Worm (Caenorhabditis elegans) whole organism, young adult: ENCODE results near the gene srx-82.

ENCODE experiments used
- B0336.3 ChIP-seq: fragments of 200-800 bp; sonication (Bioruptor generic); IDR thresholded peaks from 2 replicates; pipeline ENCODE4 v1.3.6; 2022; ENCODE audit warnings: missing genetic modification characterization, missing compliant biosample characterization
- F39B2.1 ChIP-seq: fragments of 200-800 bp; sonication (Bioruptor generic); IDR thresholded peaks from 2 replicates; pipeline ENCODE4 v1.3.6; 2022; ENCODE audit warnings: missing genetic modification reagents, missing genetic modification characterization, missing compliant biosample characterization
- F52B5.7 ChIP-seq: sonication (generic microtip); optimal IDR thresholded peaks from 2 replicates; lab custom pipeline; 2016; ENCODE audit warnings: mild to moderate bottlenecking, missing genetic modification characterization, missing compliant biosample characterization
- F57C9.4 ChIP-seq: sonication (generic microtip); optimal IDR thresholded peaks from 2 replicates; lab custom pipeline; 2017; ENCODE audit warnings: mild to moderate bottlenecking, missing genetic modification characterization, missing compliant biosample characterization
- T26A5.8 ChIP-seq: sonication (generic microtip); optimal IDR thresholded peaks from 2 replicates; lab custom pipeline; 2016; ENCODE audit warnings: missing genetic modification characterization, missing compliant biosample characterization
- Y53G8AR.9 ChIP-seq: fragments of 200-800 bp; sonication (Bioruptor generic); conservative IDR thresholded peaks from 2 replicates; pipeline ENCODE4 v1.3.6; 2022; ENCODE audit warnings: missing genetic modification reagents, missing genetic modification characterization, missing compliant biosample characterization
- Y67H2A.10 ChIP-seq: fragments of 200-800 bp; sonication (Bioruptor generic); conservative IDR thresholded peaks from 2 replicates; pipeline ENCODE4 v1.3.6; 2022; ENCODE audit warnings: missing genetic modification reagents, missing genetic modification characterization, missing compliant biosample characterization
- Y79H2A.3 ChIP-seq: fragments of 200-800 bp; sonication (Bioruptor generic); conservative IDR thresholded peaks from 2 replicates; pipeline ENCODE4 v1.3.6; 2022; ENCODE audit warnings: missing genetic modification reagents, missing genetic modification characterization, missing compliant biosample characterization
- Y95B8A.8 ChIP-seq: fragments of 200-800 bp; sonication (Bioruptor generic); IDR thresholded peaks from 2 replicates; pipeline ENCODE4 v1.3.6; 2022; ENCODE audit warnings: missing genetic modification reagents, missing genetic modification characterization, missing compliant biosample characterization
- akir-1 ChIP-seq: fragments of 200-800 bp; sonication (Bioruptor generic); optimal IDR thresholded peaks from 2 replicates; lab custom pipeline; 2018; ENCODE audit warnings: mild to moderate bottlenecking, missing genetic modification characterization, moderate library complexity, missing compliant biosample characterization
- aptf-3 ChIP-seq: fragments of 200-800 bp; sonication (Bioruptor generic); IDR thresholded peaks from 2 replicates; pipeline ENCODE4 v1.3.6; 2022; ENCODE audit warnings: missing genetic modification characterization, missing compliant biosample characterization
- atf-7 ChIP-seq: sonication (generic microtip); optimal IDR thresholded peaks from 2 replicates; lab custom pipeline; 2017; ENCODE audit warnings: mild to moderate bottlenecking, missing genetic modification characterization, missing compliant biosample characterization
- attf-5 ChIP-seq: fragments of 200-800 bp; sonication (Bioruptor generic); optimal IDR thresholded peaks from 2 replicates; lab custom pipeline; 2018; ENCODE audit warnings: mild to moderate bottlenecking, missing genetic modification characterization, missing compliant biosample characterization
- ccch-3 ChIP-seq: fragments of 200-800 bp; sonication (Bioruptor generic); optimal IDR thresholded peaks from 2 replicates; lab custom pipeline; 2018; ENCODE audit warnings: mild to moderate bottlenecking, missing genetic modification characterization, missing compliant biosample characterization
- ceh-40 ChIP-seq: fragments of 200-800 bp; sonication (Bioruptor generic); IDR thresholded peaks from 2 replicates; pipeline ENCODE4 v1.3.6; 2022; ENCODE audit warnings: missing genetic modification characterization, missing compliant biosample characterization
- ceh-79 ChIP-seq: sonication (generic microtip); optimal IDR thresholded peaks from 2 replicates; lab custom pipeline; 2017; ENCODE audit warnings: mild to moderate bottlenecking, missing genetic modification characterization, missing compliant biosample characterization
- ceh-91 ChIP-seq: fragments of 200-800 bp; sonication (Bioruptor generic); IDR thresholded peaks from 2 replicates; pipeline ENCODE4 v1.3.6; 2022; ENCODE audit warnings: missing genetic modification reagents, missing genetic modification characterization, missing compliant biosample characterization
- chd-7 ChIP-seq: sonication (generic microtip); optimal IDR thresholded peaks from 2 replicates; lab custom pipeline; 2016; ENCODE audit warnings: mild to moderate bottlenecking, missing genetic modification characterization, moderate library complexity, missing compliant biosample characterization
- dpff-1 ChIP-seq: sonication (generic microtip); optimal IDR thresholded peaks from 2 replicates; lab custom pipeline; 2017; ENCODE audit warnings: mild to moderate bottlenecking, missing genetic modification characterization, missing compliant biosample characterization
- egl-18 ChIP-seq: fragments of 200-800 bp; sonication (Bioruptor generic); IDR thresholded peaks from 2 replicates; pipeline ENCODE4 v1.3.6; 2022; ENCODE audit warnings: missing genetic modification reagents, missing genetic modification characterization, missing compliant biosample characterization
- ekl-4 ChIP-seq: fragments of 200-800 bp; sonication (Bioruptor generic); IDR thresholded peaks from 2 replicates; pipeline ENCODE4 v1.3.6; 2022; ENCODE audit warnings: missing genetic modification reagents, missing genetic modification characterization, missing compliant biosample characterization
- gei-17 ChIP-seq: fragments of 200-800 bp; sonication (Bioruptor generic); optimal IDR thresholded peaks from 2 replicates; lab custom pipeline; 2018; ENCODE audit warnings: mild to moderate bottlenecking, missing genetic modification characterization, missing compliant biosample characterization
- hlh-12 ChIP-seq: sonication (generic microtip); optimal IDR thresholded peaks from 2 replicates; lab custom pipeline; 2016; ENCODE audit warnings: missing genetic modification characterization, missing compliant biosample characterization
- hlh-26 ChIP-seq: fragments of 200-800 bp; sonication (Bioruptor generic); conservative IDR thresholded peaks from 2 replicates; pipeline ENCODE4 v1.3.6; 2022; ENCODE audit warnings: missing genetic modification reagents, missing genetic modification characterization, missing compliant biosample characterization
- hrde-1 ChIP-seq: sonication (generic microtip); optimal IDR thresholded peaks from 2 replicates; lab custom pipeline; 2016; ENCODE audit warnings: missing genetic modification characterization, mild to moderate bottlenecking, missing compliant biosample characterization, moderate library complexity, missing genotype, missing genetic modification reagents, borderline replicate concordance
- mel-28 ChIP-seq: sonication (generic microtip); optimal IDR thresholded peaks from 2 replicates; lab custom pipeline; 2016; ENCODE audit warnings: borderline replicate concordance, mild to moderate bottlenecking, missing genetic modification characterization, missing compliant biosample characterization
- mxl-1 ChIP-seq: sonication (generic microtip); optimal IDR thresholded peaks from 2 replicates; lab custom pipeline; 2016; ENCODE audit warnings: missing genetic modification characterization, missing compliant biosample characterization
- nfyb-1 ChIP-seq: fragments of 200-800 bp; sonication (Bioruptor generic); IDR thresholded peaks from 2 replicates; pipeline ENCODE4 v1.3.6; 2022; ENCODE audit warnings: missing genetic modification reagents, missing genetic modification characterization, missing compliant biosample characterization
- nhr-80 ChIP-seq: sonication (generic microtip); optimal IDR thresholded peaks from 2 replicates; lab custom pipeline; 2016; ENCODE audit warnings: missing genetic modification characterization, missing compliant biosample characterization
- pbrm-1 ChIP-seq: fragments of 200-800 bp; sonication (Bioruptor generic); IDR thresholded peaks from 2 replicates; pipeline ENCODE4 v1.3.6; 2022; ENCODE audit warnings: missing genetic modification reagents, missing genetic modification characterization, missing compliant biosample characterization
- rcor-1 ChIP-seq: fragments of 200-800 bp; sonication (Bioruptor generic); IDR thresholded peaks from 2 replicates; pipeline ENCODE4 v1.3.6; 2022; ENCODE audit warnings: missing genetic modification reagents, missing genetic modification characterization, missing compliant biosample characterization
- sdz-38 ChIP-seq: sonication (generic microtip); optimal IDR thresholded peaks from 2 replicates; lab custom pipeline; 2016; ENCODE audit warnings: missing genotype, missing genetic modification characterization, missing compliant biosample characterization
- snpc-4 ChIP-seq, 5 experiments: fragments of 150-350 bp in 1 of 5; sonication (generic microtip) in 4 of 5; optimal IDR thresholded peaks; 2 replicates each; lab custom pipeline; 2014 to 2018; ENCODE audit warnings: missing genetic modification characterization in 5 of 5, missing biosample characterization in 3 of 5, antibody characterized with exemption in 2 of 5, mild to moderate bottlenecking in 2 of 5, missing compliant biosample characterization in 2 of 5, missing genotype in 2 of 5, moderate library complexity in 2 of 5, missing genetic modification reagents in 1 of 5
- tbp1 ChIP-seq: fragments of 200-800 bp; sonication (Bioruptor generic); optimal IDR thresholded peaks from 2 replicates; lab custom pipeline; 2018; ENCODE audit warnings: mild to moderate bottlenecking, missing genetic modification characterization, missing compliant biosample characterization
- xnd-1 ChIP-seq: sonication (generic microtip); optimal IDR thresholded peaks from 2 replicates; lab custom pipeline; 2016; ENCODE audit warnings: missing genotype, missing genetic modification reagents, missing genetic modification characterization, missing compliant biosample characterization
- ztf-22 ChIP-seq: fragments of 200-800 bp; sonication (Bioruptor generic); optimal IDR thresholded peaks from 2 replicates; lab custom pipeline; 2018; ENCODE audit warnings: mild to moderate bottlenecking, missing genetic modification characterization, moderate library complexity, missing compliant biosample characterization

The srx-82 gene

ce11 chrV:11541284-11541683 lies 48.2 kb upstream of the srx-82 start (continued):
- TF ChIP-seq ceh-79 (tag; lab: Kevin White, UChicago) (peak; percentile 6), aptf-3 (GFP tag; lab: Robert Waterston, UW) (no peak), Y53G8AR.9 (GFP tag; lab: Robert Waterston, UW) (0 out of 2 replicates have a peak, but pooled peaks have one; percentile 21), F52B5.7 (tag; lab: Kevin White, UChicago) (peak; percentile 76), pbrm-1 (GFP tag; lab: Robert Waterston, UW) (no peak), chd-7 (tag; lab: Kevin White, UChicago) (peak; percentile 44), F57C9.4 (tag; lab: Kevin White, UChicago) (no peak), tbp1 (GFP tag; lab: Kevin White, UChicago) (no peak), dpff-1 (no peak)
- TF ChIP-seq, all 124 proteins: peak for 17

- TF ChIP-seq ceh-91 (GFP tag; lab: Robert Waterston, UW) (no peak), pbrm-1 (GFP tag; lab: Robert Waterston, UW) (0 out of 2 replicates have a peak, but pooled peaks have one; percentile 15)
Measured at ce11 chrV:11543564-11543963, 46.0 kb upstream of the srx-82 start, which contains the start of gene F38B7.2. TSS of gene F38B7.2 (plus strand) at chrV:11543963.

ce11 chrV:11545227-11545626 lies 44.3 kb upstream of the srx-82 start, which contains the start of gene F38B7.10:
TSS of gene F38B7.10 (plus strand) at chrV:11545527.
- TF ChIP-seq Y79H2A.3 (GFP tag; lab: Robert Waterston, UW) (no peak), pbrm-1 (GFP tag; lab: Robert Waterston, UW) (no peak), ceh-79 (tag; lab: Kevin White, UChicago) (no peak), F39B2.1 (GFP tag; lab: Robert Waterston, UW) (no peak), nhr-80 (no peak), mxl-1 (tag; lab: Kevin White, UChicago) (no peak), Y95B8A.8 (GFP tag; lab: Robert Waterston, UW) (no peak), gei-17 (GFP tag; lab: Kevin White, UChicago) (no peak), ccch-3 (GFP tag; lab: Kevin White, UChicago) (no peak), ekl-4 (no peak), xnd-1 (tag; lab: Kevin White, UChicago) (no peak), attf-5 (GFP tag; lab: Kevin White, UChicago) (no peak), hlh-12 (tag; lab: Kevin White, UChicago) (no peak), akir-1 (GFP tag; lab: Kevin White, UChicago) (no peak)

- TF ChIP-seq tbp1 (GFP tag; lab: Kevin White, UChicago) (no peak), ceh-40 (GFP tag; lab: Robert Waterston, UW) (no peak), mel-28 (tag; lab: Kevin White, UChicago) (no peak), snpc-4 (GFP tag; optimal IDR thresholded peaks at IDR 0.05; lab: Kevin White, UChicago) (no peak), snpc-4 (tag; optimal IDR thresholded peaks at IDR 0.05; lab: Kevin White, UChicago) (no peak), B0336.3 (no peak), sdz-38 (no peak), Y67H2A.10 (GFP tag; lab: Robert Waterston, UW) (no peak), F39B2.1 (GFP tag; lab: Robert Waterston, UW) (no peak), ccch-3 (GFP tag; lab: Kevin White, UChicago) (no peak), hrde-1 (tag; lab: Kevin White, UChicago) (no peak), nfyb-1 (no peak), hlh-26 (GFP tag; lab: Robert Waterston, UW) (no peak), ztf-22 (GFP tag; lab: Kevin White, UChicago) (no peak), Y79H2A.3 (GFP tag; lab: Robert Waterston, UW) (no peak), egl-18 (GFP tag; lab: Robert Waterston, UW) (no peak), ceh-79 (tag; lab: Kevin White, UChicago) (no peak), T26A5.8 (no peak), rcor-1 (GFP tag; lab: Robert Waterston, UW) (no peak), atf-7 (tag; lab: Kevin White, UChicago) (no peak), nhr-80 (no peak)
- TF ChIP-seq, all 124 proteins: peak for 0
Measured at ce11 chrV:11546795-11547194, 42.7 kb upstream of the srx-82 start, which contains the start of gene F38B7.11. TSS of gene F38B7.11 (plus strand) at chrV:11547095.
